Fruit fly (Drosophila melanogaster) whole organism, embryonic: Measurements from ENCODE around the gene Obp73a.

Source experiments
- Adf1 ChIP-seq: fragments of 200-800 bp; sonication (Bioruptor generic); IDR thresholded peaks from 2 replicates; pipeline ENCODE4 v1.3.6; 2022; ENCODE audit warnings: missing biosample characterization, missing genetic modification characterization
- Bgb ChIP-seq: fragments of 200-800 bp; sonication (Bioruptor generic); IDR thresholded peaks from 2 replicates; pipeline ENCODE4 v1.3.6; 2022; ENCODE audit warnings: missing biosample characterization, missing genetic modification characterization; ENCODE audit not compliant: partially characterized antibody
- CG1024 ChIP-seq: fragments of 200-800 bp; sonication (Bioruptor generic); IDR thresholded peaks from 2 replicates; pipeline ENCODE4 v1.3.6; 2022; ENCODE audit warnings: missing biosample characterization, missing genetic modification characterization
- CG10979 ChIP-seq: fragments of 200-800 bp; sonication (Bioruptor generic); optimal IDR thresholded peaks from 2 replicates; lab custom pipeline; 2018; ENCODE audit warnings: missing biosample characterization, mild to moderate bottlenecking, missing genetic modification characterization, moderate library complexity
- CG14710 ChIP-seq: fragments of 200-800 bp; sonication (Bioruptor generic); optimal IDR thresholded peaks from 3 replicates; lab custom pipeline; 2019; ENCODE audit warnings: missing biosample characterization, mild to moderate bottlenecking, missing genetic modification characterization, moderate library complexity
- CG14860 ChIP-seq: fragments of 200-800 bp; sonication (Bioruptor generic); IDR thresholded peaks from 3 replicates; pipeline ENCODE4 v1.3.6; 2022; ENCODE audit warnings: missing biosample characterization, missing genetic modification characterization; ENCODE audit not compliant: partially characterized antibody
- CG1603 ChIP-seq: fragments of 200-800 bp; sonication (Bioruptor generic); optimal IDR thresholded peaks from 2 replicates; lab custom pipeline; 2019; ENCODE audit warnings: missing biosample characterization, mild to moderate bottlenecking, missing genetic modification characterization, moderate library complexity
- CG16813 ChIP-seq: fragments of 200-800 bp; sonication (Bioruptor generic); IDR thresholded peaks from 3 replicates; pipeline ENCODE4 v1.3.6; 2022; ENCODE audit warnings: missing biosample characterization, missing genetic modification characterization; ENCODE audit not compliant: partially characterized antibody
- CG17361 ChIP-seq: fragments of 200-800 bp; sonication (Bioruptor generic); IDR thresholded peaks from 3 replicates; pipeline ENCODE4 v1.3.6; 2022; ENCODE audit warnings: missing biosample characterization, missing genetic modification characterization
- CG18476 ChIP-seq: fragments of 200-800 bp; sonication (Bioruptor generic); optimal IDR thresholded peaks from 2 replicates; lab custom pipeline; 2016; ENCODE audit warnings: missing biosample characterization, mild to moderate bottlenecking, missing genetic modification characterization
- CG2712 ChIP-seq: fragments of 200-800 bp; optimal IDR thresholded peaks from 3 replicates; lab custom pipeline; 2019; ENCODE audit warnings: missing biosample characterization, mild to moderate bottlenecking, missing genetic modification characterization, moderate library complexity
- CG2889 ChIP-seq: fragments of 200-800 bp; sonication (Bioruptor generic); IDR thresholded peaks from 3 replicates; pipeline ENCODE4 v1.3.6; 2022; ENCODE audit warnings: missing biosample characterization, missing genetic modification characterization
- CG31224 ChIP-seq: fragments of 200-800 bp; sonication (Bioruptor generic); IDR thresholded peaks from 2 replicates; pipeline ENCODE4 v1.3.6; 2022; ENCODE audit warnings: missing biosample characterization, missing genetic modification characterization
- CG33557 ChIP-seq: fragments of 200-800 bp; sonication (Bioruptor generic); optimal IDR thresholded peaks from 2 replicates; lab custom pipeline; 2019; ENCODE audit warnings: missing biosample characterization, mild to moderate bottlenecking, missing genetic modification characterization, moderate library complexity
- CG34376 ChIP-seq: fragments of 200-800 bp; sonication (Bioruptor generic); optimal IDR thresholded peaks from 2 replicates; lab custom pipeline; 2018; ENCODE audit warnings: missing biosample characterization, mild to moderate bottlenecking, missing genetic modification characterization
- CG4328 ChIP-seq: fragments of 200-800 bp; sonication (Bioruptor generic); optimal IDR thresholded peaks from 3 replicates; lab custom pipeline; 2017; ENCODE audit warnings: missing biosample characterization, missing genetic modification reagents, missing genetic modification characterization
- CG4617 ChIP-seq: fragments of 200-800 bp; sonication (Bioruptor generic); optimal IDR thresholded peaks from 3 replicates; lab custom pipeline; 2016; ENCODE audit warnings: missing biosample characterization, missing genetic modification characterization, borderline replicate concordance
- CG6854 ChIP-seq: fragments of 200-800 bp; sonication (Bioruptor generic); optimal IDR thresholded peaks from 3 replicates; lab custom pipeline; 2017; ENCODE audit warnings: missing biosample characterization, mild to moderate bottlenecking, missing genetic modification characterization
- CG7372 ChIP-seq: fragments of 200-800 bp; sonication (Bioruptor generic); IDR thresholded peaks from 2 replicates; pipeline ENCODE4 v1.3.6; 2022; ENCODE audit warnings: missing biosample characterization, missing genetic modification characterization
- CG8281 ChIP-seq: fragments of 200-800 bp; sonication (Bioruptor generic); optimal IDR thresholded peaks from 2 replicates; lab custom pipeline; 2018; ENCODE audit warnings: missing biosample characterization, mild to moderate bottlenecking, missing genetic modification characterization, moderate library complexity
- CG9609 ChIP-seq: fragments of 200-800 bp; sonication (Bioruptor generic); optimal IDR thresholded peaks from 3 replicates; lab custom pipeline; 2016; ENCODE audit warnings: missing biosample characterization, missing genetic modification characterization
- Dbx ChIP-seq: fragments of 200-800 bp; sonication (Bioruptor generic); IDR thresholded peaks from 3 replicates; pipeline ENCODE4 v1.3.6; 2022; ENCODE audit warnings: missing biosample characterization, missing genetic modification characterization
- Deaf1 ChIP-seq: fragments of 200-800 bp; optimal IDR thresholded peaks from 3 replicates; lab custom pipeline; 2019; ENCODE audit warnings: missing biosample characterization, mild to moderate bottlenecking, missing genetic modification characterization, moderate library complexity
- Hr3 ChIP-seq: fragments of 200-800 bp; sonication (Bioruptor generic); optimal IDR thresholded peaks from 3 replicates; lab custom pipeline; 2016; ENCODE audit warnings: missing biosample characterization, missing genetic modification characterization
- Mes4 ChIP-seq: fragments of 200-800 bp; sonication (Bioruptor generic); optimal IDR thresholded peaks from 2 replicates; lab custom pipeline; 2016; ENCODE audit warnings: missing biosample characterization, missing genetic modification characterization
- Poxn ChIP-seq: fragments of 200-800 bp; sonication (Bioruptor generic); IDR thresholded peaks from 2 replicates; pipeline ENCODE4 v1.3.6; 2022; ENCODE audit warnings: missing biosample characterization, missing genetic modification characterization
- TFAM ChIP-seq: fragments of 200-800 bp; sonication (Bioruptor generic); optimal IDR thresholded peaks from 2 replicates; lab custom pipeline; 2017; ENCODE audit warnings: missing biosample characterization, missing genetic modification characterization, inconsistent platforms
- Vsx1 ChIP-seq: fragments of 200-800 bp; sonication (Bioruptor generic); optimal IDR thresholded peaks from 2 replicates; lab custom pipeline; 2017; ENCODE audit warnings: missing biosample characterization, mild to moderate bottlenecking, missing genetic modification characterization, missing genetic modification reagents
- ap ChIP-seq: fragments of 200-800 bp; sonication (Bioruptor generic); IDR thresholded peaks from 2 replicates; pipeline ENCODE4 v1.3.6; 2022; ENCODE audit warnings: missing biosample characterization, missing genetic modification characterization
- cas ChIP-seq: fragments of 200-800 bp; sonication (Bioruptor generic); IDR thresholded peaks from 2 replicates; pipeline ENCODE4 v1.3.6; 2022; ENCODE audit warnings: missing biosample characterization, missing genetic modification characterization
- chinmo ChIP-seq: fragments of 200-800 bp; sonication (Bioruptor generic); IDR thresholded peaks from 4 replicates; pipeline ENCODE4 v1.3.6; 2022; ENCODE audit warnings: missing biosample characterization, missing genetic modification characterization; ENCODE audit not compliant: partially characterized antibody
- ci ChIP-seq: fragments of 200-800 bp; sonication (Bioruptor generic); IDR thresholded peaks from 3 replicates; pipeline ENCODE4 v1.3.6; 2022; ENCODE audit warnings: missing biosample characterization, missing genetic modification characterization
- croc ChIP-seq: fragments of 200-800 bp; sonication (Bioruptor generic); conservative IDR thresholded peaks from 3 replicates; pipeline ENCODE4 v1.3.6; 2022; ENCODE audit warnings: missing biosample characterization, missing genetic modification characterization
- dan ChIP-seq: fragments of 200-800 bp; sonication (Bioruptor generic); IDR thresholded peaks from 2 replicates; pipeline ENCODE4 v1.3.6; 2022; ENCODE audit warnings: missing biosample characterization, missing genetic modification characterization
- dmrt11E ChIP-seq: fragments of 200-800 bp; sonication (Bioruptor generic); optimal IDR thresholded peaks from 3 replicates; lab custom pipeline; 2018; ENCODE audit warnings: missing biosample characterization, mild to moderate bottlenecking, missing genetic modification characterization, moderate library complexity
- eve ChIP-seq, 2 experiments: fragments of >200 bp; optimal IDR thresholded peaks; 2 replicates each; lab custom pipeline; 2017; ENCODE audit warnings: missing biosample characterization in 2 of 2, missing genetic modification characterization in 2 of 2
- fd102C ChIP-seq: fragments of 200-800 bp; sonication (Bioruptor generic); optimal IDR thresholded peaks from 2 replicates; lab custom pipeline; 2018; ENCODE audit warnings: missing biosample characterization, mild to moderate bottlenecking, missing genetic modification characterization, moderate library complexity
- h ChIP-seq: fragments of >200 bp; optimal IDR thresholded peaks from 2 replicates; lab custom pipeline; 2017
- hkb ChIP-seq, 2 experiments: fragments of 200-800 bp in 1 of 2; fragments of >200 bp in 1 of 2; sonication (Bioruptor generic) in 1 of 2; IDR thresholded peaks in 1 of 2; optimal IDR thresholded peaks in 1 of 2; 2 replicates each; pipeline versions ENCODE4 v1.3.6 to Lab custom; 2017 to 2022; ENCODE audit warnings: missing biosample characterization in 1 of 2, missing genetic modification characterization in 1 of 2
- lab ChIP-seq: fragments of 200-800 bp; sonication (Bioruptor generic); optimal IDR thresholded peaks from 3 replicates; lab custom pipeline; 2017; ENCODE audit warnings: missing biosample characterization, missing genetic modification characterization, mild to moderate bottlenecking, moderate library complexity, missing genetic modification reagents
- sd ChIP-seq: fragments of 200-800 bp; sonication (Bioruptor generic); optimal IDR thresholded peaks from 3 replicates; lab custom pipeline; 2018; ENCODE audit warnings: missing biosample characterization, mild to moderate bottlenecking, missing genetic modification characterization, moderate library complexity
- sens ChIP-seq: fragments of 200-800 bp; sonication (Bioruptor generic); peaks from one replicate; lab custom pipeline; 2016; ENCODE audit warnings: missing biosample characterization, missing genetic modification characterization
- shn ChIP-seq: fragments of 200-800 bp; sonication (Bioruptor generic); optimal IDR thresholded peaks from 3 replicates; lab custom pipeline; 2016; ENCODE audit warnings: missing biosample characterization, missing genetic modification characterization
- trh ChIP-seq: fragments of 200-800 bp; sonication (Bioruptor generic); optimal IDR thresholded peaks from 2 replicates; lab custom pipeline; 2016; ENCODE audit warnings: missing biosample characterization, missing genetic modification characterization
- tx ChIP-seq: fragments of 200-800 bp; sonication (Bioruptor generic); optimal IDR thresholded peaks from 2 replicates; lab custom pipeline; 2016; ENCODE audit warnings: missing biosample characterization, missing genetic modification characterization
- unc-4 ChIP-seq: fragments of 200-800 bp; sonication (Bioruptor generic); IDR thresholded peaks from 2 replicates; pipeline ENCODE4 v1.3.6; 2022; ENCODE audit warnings: missing biosample characterization, missing genetic modification characterization; ENCODE audit not compliant: partially characterized antibody
- vvl ChIP-seq: fragments of 200-800 bp; sonication (Bioruptor generic); IDR thresholded peaks from 2 replicates; pipeline ENCODE4 v1.3.6; 2022; ENCODE audit warnings: missing biosample characterization, missing genetic modification characterization
- zen2 ChIP-seq: fragments of 200-800 bp; sonication (Bioruptor generic); IDR thresholded peaks from 3 replicates; pipeline ENCODE4 v1.3.6; 2022; ENCODE audit warnings: missing biosample characterization, missing genetic modification characterization; ENCODE audit not compliant: partially characterized antibody

The Obp73a gene

DNA sequence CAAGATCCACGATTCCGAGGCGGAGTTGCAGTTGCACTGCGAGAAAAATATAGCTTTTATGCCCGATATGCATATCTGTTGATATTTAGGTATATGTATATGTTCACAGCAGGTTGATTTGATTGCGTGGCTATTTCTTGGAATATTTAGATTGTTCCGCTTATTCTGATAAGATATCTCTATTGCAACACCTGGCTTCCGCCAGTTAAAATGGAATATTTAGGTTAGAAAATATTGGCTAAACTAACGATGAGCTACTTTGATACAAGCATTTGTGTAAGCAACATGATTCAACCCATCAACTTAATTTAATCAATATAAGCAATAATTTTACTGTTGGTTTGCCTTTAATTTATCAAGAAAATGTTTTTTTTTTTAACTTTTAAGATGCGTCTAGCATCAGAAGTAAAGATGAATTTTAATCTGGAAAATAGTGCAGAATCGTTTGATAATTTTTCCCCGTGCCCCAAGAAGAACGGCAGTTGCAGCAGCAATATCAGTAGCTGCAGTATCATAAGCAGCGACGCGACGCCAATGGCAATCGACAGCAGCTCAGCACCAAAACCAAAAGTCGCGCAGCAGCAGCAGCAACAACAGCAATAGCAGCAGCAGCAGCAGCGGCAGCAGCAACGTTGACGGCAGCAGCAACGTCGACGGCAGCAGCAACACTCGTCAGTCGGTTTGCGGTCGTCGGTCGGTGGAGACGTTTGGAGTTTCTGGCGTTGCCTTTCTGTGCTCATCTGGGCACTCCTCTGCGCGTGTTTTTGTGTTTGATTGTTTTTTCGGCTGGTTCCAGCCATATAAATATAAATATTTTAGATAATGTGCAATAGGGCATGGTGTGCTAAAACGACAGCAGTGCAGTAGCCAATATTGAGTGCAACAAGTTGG, 31.7 kb downstream of the Obp73a start (continued):
- peak; percentile 75 for TF ChIP-seq sens
- TF ChIP-seq CG1603 (tag; lab: Kevin White, UChicago) = no peak
- no peak for TF ChIP-seq ap (GFP tag; lab: Robert Waterston, UW)
- peak; percentile 76 for TF ChIP-seq Deaf1 (tag; lab: Kevin White, UChicago)
- TF ChIP-seq shn = no peak
- TF ChIP-seq Vsx1 (GFP tag; lab: Kevin White, UChicago) = no peak
- TF ChIP-seq Adf1 (GFP tag; lab: Robert Waterston, UW) = peak; percentile 96
- TF ChIP-seq eve (GFP tag; optimal IDR thresholded peaks at IDR 0.05; lab: Kevin White, UChicago) = peak in 1 of 2 experiments; percentile 59
- no peak for TF ChIP-seq Mes4
- no peak for TF ChIP-seq CG33557 (GFP tag; lab: Kevin White, UChicago)
- TF ChIP-seq chinmo (GFP tag; lab: Robert Waterston, UW) = peak; percentile 86; the same call in 2 of the 4 replicates
- peak; percentile 28 for TF ChIP-seq dmrt11E (tag; lab: Kevin White, UChicago)
- no peak for TF ChIP-seq CG4617 (GFP tag; lab: Kevin White, UChicago)
- TF ChIP-seq unc-4 (GFP tag; lab: Robert Waterston, UW) = no peak
- TF ChIP-seq ci (GFP tag; lab: Robert Waterston, UW) = peak; percentile 73; the same call in 2 of the 3 replicates
- TF ChIP-seq CG8281 (tag; lab: Kevin White, UChicago) = no peak
- peak; percentile 26 for TF ChIP-seq CG10979
- TF ChIP-seq Hr3 (GFP tag; lab: Kevin White, UChicago) = no peak
- no peak for TF ChIP-seq lab (GFP tag; lab: Kevin White, UChicago)
- TF ChIP-seq tx (GFP tag; lab: Kevin White, UChicago) = no peak
- TF ChIP-seq sd (tag; lab: Kevin White, UChicago) = peak; percentile 14
- no peak for TF ChIP-seq CG2889
- 0 out of 3 replicates have a peak, but pooled peaks have one; percentile 10 for TF ChIP-seq Dbx (GFP tag; lab: Robert Waterston, UW)
- peak; percentile 38 for TF ChIP-seq CG14710 (tag; lab: Kevin White, UChicago)
- TF ChIP-seq CG4328 = no peak
- no peak for TF ChIP-seq croc (GFP tag; lab: Robert Waterston, UW)
- TF ChIP-seq dan = no peak
- TF ChIP-seq CG16813 (GFP tag; lab: Robert Waterston, UW) = no peak
- TF ChIP-seq TFAM (GFP tag; lab: Kevin White, UChicago) = no peak
- no peak for TF ChIP-seq fd102C (GFP tag; lab: Kevin White, UChicago)
- no peak for TF ChIP-seq Poxn
- TF ChIP-seq cas = no peak
- no peak for TF ChIP-seq CG2712
- TF ChIP-seq hkb (optimal IDR thresholded peaks at IDR 0.05; lab: Kevin White, UChicago) = no peak
- peak; percentile 32; the same call in 1 of the 2 replicates for TF ChIP-seq hkb (GFP tag; IDR thresholded peaks at IDR 0.05; lab: Robert Waterston, UW)
- TF ChIP-seq Bgb (GFP tag; lab: Robert Waterston, UW) = peak; percentile 45; the same call in 1 of the 2 replicates
- TF ChIP-seq CG31224 (GFP tag; lab: Robert Waterston, UW) = no peak
- TF ChIP-seq CG34376 (GFP tag; lab: Kevin White, UChicago) = no peak
- no peak for TF ChIP-seq CG7372 (GFP tag; lab: Robert Waterston, UW)
- 0 out of 3 replicates have a peak, but pooled peaks have one; percentile 28 for TF ChIP-seq zen2
- no peak for TF ChIP-seq CG18476 (GFP tag; lab: Kevin White, UChicago)
- TF ChIP-seq CG1024 (GFP tag; lab: Robert Waterston, UW) = no peak
- no peak for TF ChIP-seq CG9609
- 0 out of 3 replicates have a peak, but pooled peaks have one; percentile 41 for TF ChIP-seq CG14860 (GFP tag; lab: Robert Waterston, UW)
- TF ChIP-seq CG17361 = peak; percentile 66; the same call in 1 of the 3 replicates
- TF ChIP-seq CG6854 (GFP tag; lab: Kevin White, UChicago) = no peak
- TF ChIP-seq h (lab: Kevin White, UChicago) = no peak
- peak; percentile 24; the same call in 1 of the 2 replicates for TF ChIP-seq vvl (GFP tag; lab: Robert Waterston, UW)
- TF ChIP-seq trh (GFP tag; lab: Kevin White, UChicago) = no peak
